Fruit fly (Drosophila melanogaster): ENCODE results near the gene CG14949.

Gene CG14949

DNA sequence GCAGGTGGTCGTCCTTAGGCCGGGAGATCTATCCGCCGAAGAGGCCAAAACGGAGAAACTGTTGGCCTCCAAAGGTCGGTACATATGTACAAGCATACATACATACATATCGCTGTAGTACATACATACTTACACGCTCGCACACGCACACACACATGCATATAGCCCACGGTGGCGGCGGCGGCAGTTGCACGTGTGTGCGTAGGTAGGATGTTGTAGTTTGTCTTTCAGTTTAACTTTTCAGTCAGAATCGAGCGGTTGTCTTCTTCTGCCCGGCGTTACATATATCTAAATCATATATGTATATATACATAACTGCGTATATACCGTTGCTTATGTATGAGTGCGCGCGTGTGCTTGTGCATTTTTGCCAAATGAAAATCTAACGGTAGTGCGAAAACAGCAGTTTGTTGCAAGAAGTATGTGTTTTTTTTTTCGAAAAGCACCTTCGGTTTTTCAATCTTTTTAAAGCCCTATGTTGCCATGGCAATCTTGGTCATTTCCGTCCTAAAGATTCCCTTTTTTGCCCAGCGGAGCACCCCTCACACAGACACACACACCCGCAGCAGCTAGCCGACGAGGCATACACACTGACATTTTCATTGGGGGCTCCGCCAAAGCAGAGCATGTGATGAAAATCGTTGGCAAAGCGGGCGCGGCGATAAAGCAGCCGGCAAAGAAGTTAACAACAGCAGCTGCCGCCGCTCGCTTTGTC is 11.0 kb downstream of the CG14949 start:
- TF ChIP-seq CHES-1-like (GFP tag; optimal IDR thresholded peaks at IDR 0.05) (peak; percentile 11), D19A (tag; optimal IDR thresholded peaks at IDR 0.05) (peak; percentile 93), CG2199 (GFP tag; IDR thresholded peaks at IDR 0.05) (0 out of 3 replicates have a peak, but pooled peaks have one; percentile 20), Dll (GFP tag; IDR thresholded peaks at IDR 0.05; ENCODE audit: partially characterized antibody) (0 out of 4 replicates have a peak, but pooled peaks have one; percentile 26), CG3163 (GFP tag; optimal IDR thresholded peaks at IDR 0.05) (peak; percentile 14), Med (GFP tag) (peak; percentile 82), CG6791 (GFP tag; IDR thresholded peaks at IDR 0.05; ENCODE audit: partially characterized antibody) (no peak), CG10274 (GFP tag; optimal IDR thresholded peaks at IDR 0.05) (no peak), MESR4 (GFP tag; optimal IDR thresholded peaks at IDR 0.05) (peak; percentile 94), cg (GFP tag; optimal IDR thresholded peaks at IDR 0.05) (peak; percentile 88), schlank (tag; optimal IDR thresholded peaks at IDR 0.05) (no peak), NK7.1 (GFP tag; optimal IDR thresholded peaks at IDR 0.05) (peak; percentile 4), HmgD (GFP tag; optimal IDR thresholded peaks at IDR 0.05) (no peak), Ets97D (GFP tag; optimal IDR thresholded peaks at IDR 0.05) (peak; percentile 14), sna (GFP tag; IDR thresholded peaks at IDR 0.05; ENCODE audit: partially characterized antibody) (no peak), CG13287 (GFP tag; IDR thresholded peaks at IDR 0.05; ENCODE audit: partially characterized antibody) (peak; percentile 55; the same call in 1 of the 2 replicates), jumu (GFP tag; optimal IDR thresholded peaks at IDR 0.05) (peak; percentile 1), slbo (GFP tag; IDR thresholded peaks at IDR 0.05) (no peak), Drgx (GFP tag; IDR thresholded peaks at IDR 0.05) (no peak), CG17385 (GFP tag; optimal IDR thresholded peaks at IDR 0.05) (peak; percentile 43), Ada2b (GFP tag; IDR thresholded peaks at IDR 0.05) (no peak), inv (GFP tag; IDR thresholded peaks at IDR 0.05; ENCODE audit: partially characterized antibody) (0 out of 2 replicates have a peak, but pooled peaks have one; percentile 8), lola (GFP tag; optimal IDR thresholded peaks at IDR 0.05) (peak in 1 of 3 experiments; percentile 62), fu2 (GFP tag; optimal IDR thresholded peaks at IDR 0.05) (peak; percentile 31), ind (GFP tag; optimal IDR thresholded peaks at IDR 0.05) (no peak), HLH4C (GFP tag; IDR thresholded peaks at IDR 0.05; ENCODE audit: partially characterized antibody) (no peak)

DNA sequence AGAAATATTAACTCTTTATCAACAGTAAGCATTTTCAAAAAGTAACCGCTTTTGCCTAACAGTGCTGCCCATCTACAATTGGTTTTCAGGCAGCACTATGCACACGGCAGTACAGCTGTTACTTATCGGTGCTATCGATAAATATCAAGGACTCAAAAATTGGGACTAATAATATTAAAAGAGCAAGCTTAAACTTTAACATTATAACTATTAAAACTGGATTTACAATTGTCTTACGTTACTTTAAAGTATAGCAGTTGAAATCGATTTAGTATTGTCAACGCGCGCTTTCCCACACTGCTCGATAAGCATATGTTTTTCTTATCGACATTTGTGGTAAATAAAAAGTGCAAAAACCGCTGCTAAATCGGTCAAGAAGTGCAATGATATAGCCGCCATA is 11.8 kb downstream of the CG14949 start, which contains the start of the genes CG42245 and MEP-1:
Gene CG42245, plus strand, starts transcription at position 310 of the 400 bp plus-strand sequence.
Gene MEP-1, plus strand, starts transcription at position 310 of the 400 bp plus-strand sequence.
- TF ChIP-seq CG9437 (GFP tag; optimal IDR thresholded peaks at IDR 0.05) (no peak), CG10462 (GFP tag; optimal IDR thresholded peaks at IDR 0.05) (peak; percentile 25), CG6854 (GFP tag; optimal IDR thresholded peaks at IDR 0.05) (no peak), CG13624 (GFP tag; optimal IDR thresholded peaks at IDR 0.05) (peak; percentile 72), dm (GFP tag; optimal IDR thresholded peaks at IDR 0.05) (peak; percentile 55), az2 (GFP tag; optimal IDR thresholded peaks at IDR 0.05) (peak; percentile 37), Oli (tag; optimal IDR thresholded peaks at IDR 0.05) (peak; percentile 43), corto (GFP tag; optimal IDR thresholded peaks at IDR 0.05) (peak; percentile 20), MESR4 (GFP tag; optimal IDR thresholded peaks at IDR 0.05) (peak; percentile 46), Mrtf (GFP tag; IDR thresholded peaks at IDR 0.05) (no peak), H2.0 (GFP tag; IDR thresholded peaks at IDR 0.05) (0 out of 2 replicates have a peak, but pooled peaks have one; percentile 4), Camta (GFP tag; optimal IDR thresholded peaks at IDR 0.05) (peak; percentile 33), Opbp (GFP tag; IDR thresholded peaks at IDR 0.05; ENCODE audit: partially characterized antibody) (peak; percentile 65; the same call in 2 of the 3 replicates), YL-1 (GFP tag; optimal IDR thresholded peaks at IDR 0.05) (peak; percentile 37), gcm (GFP tag; optimal IDR thresholded peaks at IDR 0.05) (peak; percentile 17), nom (GFP tag; optimal IDR thresholded peaks at IDR 0.05) (no peak), jing (GFP tag; optimal IDR thresholded peaks at IDR 0.05) (no peak), CG12942 (GFP tag; optimal IDR thresholded peaks at IDR 0.05) (peak; percentile 57), Abd-B (GFP tag; optimal IDR thresholded peaks at IDR 0.05) (peak; percentile 32), CG32772 (GFP tag; IDR thresholded peaks at IDR 0.05) (no peak), CG1529 (GFP tag; optimal IDR thresholded peaks at IDR 0.05) (peak; percentile 24), Meics (GFP tag; optimal IDR thresholded peaks at IDR 0.05) (peak; percentile 45), nau (GFP tag; optimal IDR thresholded peaks at IDR 0.05) (peak; percentile 37), BEAF-32 (GFP tag; optimal IDR thresholded peaks at IDR 0.05) (peak; percentile 67)
